Worm (Caenorhabditis elegans) whole organism, L4 larva: ENCODE results near the gene C27D9.1.

Experiments used
- D1046.2 ChIP-seq: fragments of 200-800 bp; sonication (Bioruptor generic); IDR thresholded peaks from 2 replicates; pipeline ENCODE4 v1.3.6; 2022; ENCODE audit warnings: missing genetic modification characterization, missing compliant biosample characterization
- F37D6.2 ChIP-seq: sonication (generic microtip); optimal IDR thresholded peaks from 2 replicates; lab custom pipeline; 2016; ENCODE audit warnings: mild to moderate bottlenecking, missing genetic modification characterization, missing compliant biosample characterization
- Y105C5A.15 ChIP-seq: fragments of 200-800 bp; sonication (Bioruptor generic); IDR thresholded peaks from 2 replicates; pipeline ENCODE4 v1.3.6; 2022; ENCODE audit warnings: missing genetic modification characterization, missing compliant biosample characterization
- Y5F2A.4 ChIP-seq: fragments of 200-800 bp; sonication (Bioruptor generic); optimal IDR thresholded peaks from 2 replicates; lab custom pipeline; 2018; ENCODE audit warnings: mild to moderate bottlenecking, missing genetic modification characterization, missing compliant biosample characterization
- aha-1 ChIP-seq: fragments of 150-350 bp; peaks from one replicate; lab custom pipeline; 2014; ENCODE audit warnings: missing biosample characterization, missing genetic modification characterization
- ama-1 ChIP-seq: fragments of 150-350 bp; optimal IDR thresholded peaks from 2 replicates; lab custom pipeline; 2014; ENCODE audit warnings: inconsistent platforms, mixed read lengths
- ceh-62 ChIP-seq: sonication (generic microtip); optimal IDR thresholded peaks from 2 replicates; lab custom pipeline; 2017; ENCODE audit warnings: missing biosample characterization, missing genetic modification characterization
- daf-16 ChIP-seq, 3 experiments: sonication (generic microtip); optimal IDR thresholded peaks; 2 replicates each; lab custom pipeline; 2016 to 2017; ENCODE audit warnings: missing genetic modification characterization in 3 of 3, missing genetic modification reagents in 3 of 3, mild to moderate bottlenecking in 2 of 3, missing compliant biosample characterization in 2 of 3, missing biosample characterization in 1 of 3, moderate library complexity in 1 of 3
- daf-8 ChIP-seq: fragments of 200-800 bp; sonication (Bioruptor generic); IDR thresholded peaks from 2 replicates; pipeline ENCODE4 v1.3.6; 2022; ENCODE audit warnings: missing genetic modification characterization, missing compliant biosample characterization
- dmd-6 ChIP-seq: fragments of 200-800 bp; sonication (Bioruptor generic); IDR thresholded peaks from 2 replicates; pipeline ENCODE4 v1.3.6; 2022; ENCODE audit warnings: missing genetic modification reagents, missing genetic modification characterization, missing compliant biosample characterization
- dpl-1 ChIP-seq: fragments of 150-350 bp; optimal IDR thresholded peaks from 2 replicates; lab custom pipeline; 2014; ENCODE audit warnings: missing biosample characterization, missing genetic modification reagents, missing genetic modification characterization
- duxl-1 ChIP-seq: sonication (generic microtip); optimal IDR thresholded peaks from 2 replicates; lab custom pipeline; 2016; ENCODE audit warnings: mild to moderate bottlenecking, missing genetic modification characterization, moderate library complexity, missing compliant biosample characterization; ENCODE audit not compliant: poor library complexity
- dve-1 ChIP-seq: sonication (generic microtip); optimal IDR thresholded peaks from 2 replicates; lab custom pipeline; 2017; ENCODE audit warnings: antibody characterized with exemption, mild to moderate bottlenecking, missing genetic modification characterization, missing compliant biosample characterization; ENCODE audit not compliant: insufficient read depth
- egl-43 ChIP-seq: fragments of 200-800 bp; sonication (Bioruptor generic); IDR thresholded peaks from 2 replicates; pipeline ENCODE4 v1.3.6; 2022; ENCODE audit warnings: missing genetic modification reagents, missing genetic modification characterization, missing compliant biosample characterization
- gei-8 ChIP-seq: fragments of 200-800 bp; sonication (Bioruptor generic); optimal IDR thresholded peaks from 2 replicates; lab custom pipeline; 2018; ENCODE audit warnings: mild to moderate bottlenecking, missing genetic modification characterization, missing compliant biosample characterization
- hlh-11 ChIP-seq: fragments of 200-800 bp; sonication (Bioruptor generic); optimal IDR thresholded peaks from 2 replicates; lab custom pipeline; 2018; ENCODE audit warnings: mild to moderate bottlenecking, missing genetic modification characterization, missing compliant biosample characterization
- hlh-30 ChIP-seq: sonication (generic microtip); optimal IDR thresholded peaks from 2 replicates; lab custom pipeline; 2017; ENCODE audit warnings: antibody characterized with exemption, mild to moderate bottlenecking, missing genetic modification characterization, missing compliant biosample characterization; ENCODE audit not compliant: insufficient read depth
- lin-29 ChIP-seq: fragments of 200-800 bp; sonication (Bioruptor generic); IDR thresholded peaks from 2 replicates; pipeline ENCODE4 v1.3.6; 2022; ENCODE audit warnings: missing genetic modification reagents, missing genetic modification characterization, missing compliant biosample characterization
- madf-5 ChIP-seq, 2 experiments: fragments of 200-800 bp; sonication (Bioruptor generic); IDR thresholded peaks; 2 replicates each; pipeline ENCODE4 v1.3.6; 2022; ENCODE audit warnings: missing compliant biosample characterization in 2 of 2, missing genetic modification characterization in 2 of 2
- mdl-1 ChIP-seq, 2 experiments: fragments of 150-350 bp in 1 of 2; sonication (generic microtip) in 1 of 2; optimal IDR thresholded peaks; 2 replicates each; lab custom pipeline; 2014 to 2017; ENCODE audit warnings: missing biosample characterization in 2 of 2, missing genetic modification characterization in 2 of 2
- mep-1 ChIP-seq: fragments of 150-350 bp; sonication (generic microtip); optimal IDR thresholded peaks from 3 replicates; lab custom pipeline; 2014; ENCODE audit warnings: missing biosample characterization, missing genetic modification characterization
- mes-2 ChIP-seq: sonication (generic microtip); optimal IDR thresholded peaks from 2 replicates; lab custom pipeline; 2016; ENCODE audit warnings: missing genotype, mild to moderate bottlenecking, missing genetic modification characterization, missing compliant biosample characterization; ENCODE audit not compliant: poor library complexity, severe bottlenecking
- mxl-2 ChIP-seq: fragments of 200-800 bp; sonication (Bioruptor generic); conservative IDR thresholded peaks from 2 replicates; pipeline ENCODE4 v1.3.6; 2022; ENCODE audit warnings: missing genetic modification reagents, missing genetic modification characterization, missing compliant biosample characterization
- mxl-3 ChIP-seq: fragments of 200-800 bp; sonication (Bioruptor generic); optimal IDR thresholded peaks from 2 replicates; lab custom pipeline; 2018; ENCODE audit warnings: mild to moderate bottlenecking, missing genetic modification characterization, missing compliant biosample characterization
- nhr-10 ChIP-seq: fragments of 150-350 bp; optimal IDR thresholded peaks from 2 replicates; lab custom pipeline; 2014; ENCODE audit warnings: missing biosample characterization, missing genetic modification characterization
- nhr-102 ChIP-seq: sonication (generic microtip); optimal IDR thresholded peaks from 2 replicates; lab custom pipeline; 2016; ENCODE audit warnings: mild to moderate bottlenecking, missing genetic modification characterization, moderate library complexity, missing compliant biosample characterization
- nhr-11 ChIP-seq: fragments of 150-350 bp; optimal IDR thresholded peaks from 2 replicates; lab custom pipeline; 2014; ENCODE audit warnings: missing biosample characterization, missing genetic modification characterization
- nhr-111 ChIP-seq: fragments of 200-800 bp; sonication (Bioruptor generic); optimal IDR thresholded peaks from 2 replicates; lab custom pipeline; 2018; ENCODE audit warnings: mild to moderate bottlenecking, missing genetic modification characterization, missing compliant biosample characterization
- nhr-28 ChIP-seq: fragments of 150-350 bp; optimal IDR thresholded peaks from 2 replicates; lab custom pipeline; 2014; ENCODE audit warnings: missing biosample characterization, missing genetic modification characterization
- nhr-41 ChIP-seq: fragments of 200-800 bp; sonication (Bioruptor generic); IDR thresholded peaks from 2 replicates; pipeline ENCODE4 v1.3.6; 2022; ENCODE audit warnings: missing genetic modification reagents, missing genetic modification characterization, missing compliant biosample characterization
- nhr-42 ChIP-seq: fragments of 200-800 bp; sonication (Bioruptor generic); IDR thresholded peaks from 2 replicates; pipeline ENCODE4 v1.3.6; 2022; ENCODE audit warnings: missing genetic modification characterization, missing compliant biosample characterization
- nhr-48 ChIP-seq: sonication (generic microtip); optimal IDR thresholded peaks from 2 replicates; lab custom pipeline; 2016; ENCODE audit warnings: mild to moderate bottlenecking, missing genetic modification characterization, missing compliant biosample characterization
- nhr-6 ChIP-seq: fragments of 150-350 bp; optimal IDR thresholded peaks from 2 replicates; lab custom pipeline; 2014; ENCODE audit warnings: missing biosample characterization, missing genetic modification characterization
- nhr-77 ChIP-seq: fragments of 150-350 bp; optimal IDR thresholded peaks from 2 replicates; lab custom pipeline; 2014; ENCODE audit warnings: missing biosample characterization, missing genetic modification characterization
- php-3 ChIP-seq: fragments of 200-800 bp; sonication (Bioruptor generic); IDR thresholded peaks from 2 replicates; pipeline ENCODE4 v1.3.6; 2022; ENCODE audit warnings: missing genetic modification reagents, missing genetic modification characterization, missing compliant biosample characterization
- pqm-1 ChIP-seq: sonication (generic microtip); optimal IDR thresholded peaks from 2 replicates; lab custom pipeline; 2017; ENCODE audit warnings: missing biosample characterization, missing genetic modification characterization
- set-16 ChIP-seq: fragments of 200-800 bp; sonication (Bioruptor generic); IDR thresholded peaks from 2 replicates; pipeline ENCODE4 v1.3.6; 2022; ENCODE audit warnings: missing genetic modification reagents, missing genetic modification characterization, missing compliant biosample characterization
- skn-1 ChIP-seq: fragments of 150-350 bp; optimal IDR thresholded peaks from 2 replicates; lab custom pipeline; 2014; ENCODE audit warnings: missing biosample characterization, missing genetic modification characterization
- snpc-4 ChIP-seq: fragments of 150-350 bp; optimal IDR thresholded peaks from 2 replicates; lab custom pipeline; 2014; ENCODE audit warnings: missing biosample characterization, missing genetic modification characterization
- spr-1 ChIP-seq: sonication (generic microtip); optimal IDR thresholded peaks from 2 replicates; lab custom pipeline; 2016; ENCODE audit warnings: mild to moderate bottlenecking, missing genetic modification characterization, missing compliant biosample characterization
- tag-97 ChIP-seq: fragments of 200-800 bp; sonication (Bioruptor generic); IDR thresholded peaks from 2 replicates; pipeline ENCODE4 v1.3.6; 2022; ENCODE audit warnings: missing genetic modification characterization, missing compliant biosample characterization
- tra-1 ChIP-seq: fragments of 200-800 bp; sonication (Bioruptor generic); IDR thresholded peaks from 2 replicates; pipeline ENCODE4 v1.3.6; 2022; ENCODE audit warnings: missing genetic modification reagents, missing genetic modification characterization, missing compliant biosample characterization
- unc-130 ChIP-seq: sonication (generic microtip); optimal IDR thresholded peaks from 2 replicates; lab custom pipeline; 2016; ENCODE audit warnings: missing genetic modification reagents, missing genetic modification characterization, missing compliant biosample characterization
- zag-1 ChIP-seq: fragments of 150-350 bp; optimal IDR thresholded peaks from 2 replicates; lab custom pipeline; 2014; ENCODE audit warnings: missing biosample characterization, missing genetic modification characterization
- zfp-2 ChIP-seq: sonication (generic microtip); optimal IDR thresholded peaks from 2 replicates; lab custom pipeline; 2016; ENCODE audit warnings: mild to moderate bottlenecking, missing genetic modification characterization, missing compliant biosample characterization
- ztf-7 ChIP-seq: fragments of 150-350 bp; optimal IDR thresholded peaks from 2 replicates; lab custom pipeline; 2014; ENCODE audit warnings: missing biosample characterization, missing genetic modification characterization

Gene C27D9.1

ce11 chrII:4739984-4740462 lies 13.2 kb upstream of the C27D9.1 start, which contains the start of gene eas-1 (continued):
- no peak for TF ChIP-seq snpc-4 (tag; lab: Kevin White, UChicago)
- no peak for TF ChIP-seq set-16 (GFP tag; lab: Robert Waterston, UW)
- TF ChIP-seq nhr-41 = no peak
- no peak for TF ChIP-seq zag-1
- TF ChIP-seq dpl-1 (GFP tag; lab: Kevin White, UChicago) = peak; percentile 97
- TF ChIP-seq skn-1 (tag; lab: Kevin White, UChicago) = no peak
- no peak for TF ChIP-seq gei-8 (GFP tag; lab: Kevin White, UChicago)
- TF ChIP-seq nhr-111 = no peak
- TF ChIP-seq nhr-6 (tag; lab: Kevin White, UChicago) = peak; percentile 73
- TF ChIP-seq Y105C5A.15 = no peak
- TF ChIP-seq php-3 (GFP tag; lab: Robert Waterston, UW) = no peak
- peak; percentile 8 for TF ChIP-seq ztf-7 (tag; lab: Kevin White, UChicago)
- TF ChIP-seq daf-8 (GFP tag; lab: Robert Waterston, UW) = no peak
- TF ChIP-seq F37D6.2 (tag; lab: Kevin White, UChicago) = peak; percentile 14
- TF ChIP-seq spr-1 (tag; lab: Kevin White, UChicago) = peak; percentile 28
- TF ChIP-seq zfp-2 (tag; lab: Kevin White, UChicago) = no peak
- no peak for TF ChIP-seq madf-5 (GFP tag; IDR thresholded peaks at IDR 0.05; lab: Robert Waterston, UW)
- TF ChIP-seq lin-29 (GFP tag; lab: Robert Waterston, UW) = no peak
- TF ChIP-seq nhr-42 (GFP tag; lab: Robert Waterston, UW) = no peak

ce11 chrII:4741527-4742187 lies 11.6 kb upstream of the C27D9.1 start, which contains the start of gene acs-11:
Gene acs-11, plus strand, starts transcription at chrII:4742137.
- TF ChIP-seq ama-1 (lab: Kevin White, UChicago) (peak; percentile 57), nhr-28 (peak; percentile 64), hlh-11 (peak; percentile 5), pqm-1 (peak; percentile 18), mes-2 (tag; lab: Kevin White, UChicago) (peak; percentile 21), dmd-6 (peak; percentile 31; the same call in 1 of the 2 replicates), daf-16 (GFP tag; optimal IDR thresholded peaks at IDR 0.05; lab: Kevin White, UChicago) (no peak), daf-16 (tag; optimal IDR thresholded peaks at IDR 0.05; lab: Kevin White, UChicago) (peak; percentile 60), duxl-1 (tag; lab: Kevin White, UChicago) (peak; percentile 12), D1046.2 (GFP tag; lab: Robert Waterston, UW) (no peak), dve-1 (tag; lab: Kevin White, UChicago) (peak; percentile 48), lin-29 (GFP tag; lab: Robert Waterston, UW) (no peak), unc-130 (GFP tag; lab: Kevin White, UChicago) (no peak), mdl-1 (tag; optimal IDR thresholded peaks at IDR 0.05; lab: Kevin White, UChicago) (peak in 1 of 2 experiments; percentile 42), hlh-30 (tag; lab: Kevin White, UChicago) (peak; percentile 61), aha-1 (tag; lab: Kevin White, UChicago) (peak; percentile 49)

ce11 chrII:4745281-4745680 lies 7.9 kb upstream of the C27D9.1 start:
- no peak for TF ChIP-seq tag-97 (GFP tag; lab: Robert Waterston, UW)
- TF ChIP-seq tra-1 (GFP tag; lab: Robert Waterston, UW) = peak; percentile 39; the same call in 1 of the 2 replicates
- peak; percentile 32 for TF ChIP-seq mes-2 (tag; lab: Kevin White, UChicago)
- TF ChIP-seq mdl-1 (tag; optimal IDR thresholded peaks at IDR 0.05; lab: Kevin White, UChicago) = peak in 1 of 2 experiments; percentile 71
- TF ChIP-seq nhr-102 (tag; lab: Kevin White, UChicago) = peak; percentile 10
- peak; percentile 98 for TF ChIP-seq nhr-11
- TF ChIP-seq unc-130 (GFP tag; lab: Kevin White, UChicago) = no peak
- TF ChIP-seq nhr-77 (tag; lab: Kevin White, UChicago) = peak; percentile 8
- no peak for TF ChIP-seq pqm-1
- peak; percentile 30; the same call in 1 of the 2 replicates for TF ChIP-seq dmd-6
- peak; percentile 77 for TF ChIP-seq nhr-28
- peak; percentile 50 for TF ChIP-seq mep-1 (tag; lab: Kevin White, UChicago)
- no peak for TF ChIP-seq egl-43
- no peak for TF ChIP-seq Y5F2A.4 (GFP tag; lab: Kevin White, UChicago)
- no peak for TF ChIP-seq ceh-62 (tag; lab: Kevin White, UChicago)
- TF ChIP-seq nhr-10 (tag; lab: Kevin White, UChicago) = peak; percentile 59
- peak; percentile 95 for TF ChIP-seq nhr-48 (tag; lab: Kevin White, UChicago)
- peak; percentile 78 for TF ChIP-seq mxl-2 (GFP tag; lab: Robert Waterston, UW)
- TF ChIP-seq hlh-30 (tag; lab: Kevin White, UChicago) = peak; percentile 63
- peak; percentile 84 for TF ChIP-seq aha-1 (tag; lab: Kevin White, UChicago)
- peak; percentile 72 for TF ChIP-seq mxl-3 (GFP tag; lab: Kevin White, UChicago)
